Fruit fly (Drosophila melanogaster): ENCODE results near the gene Lsp1beta.

Gene Lsp1beta

DNA sequence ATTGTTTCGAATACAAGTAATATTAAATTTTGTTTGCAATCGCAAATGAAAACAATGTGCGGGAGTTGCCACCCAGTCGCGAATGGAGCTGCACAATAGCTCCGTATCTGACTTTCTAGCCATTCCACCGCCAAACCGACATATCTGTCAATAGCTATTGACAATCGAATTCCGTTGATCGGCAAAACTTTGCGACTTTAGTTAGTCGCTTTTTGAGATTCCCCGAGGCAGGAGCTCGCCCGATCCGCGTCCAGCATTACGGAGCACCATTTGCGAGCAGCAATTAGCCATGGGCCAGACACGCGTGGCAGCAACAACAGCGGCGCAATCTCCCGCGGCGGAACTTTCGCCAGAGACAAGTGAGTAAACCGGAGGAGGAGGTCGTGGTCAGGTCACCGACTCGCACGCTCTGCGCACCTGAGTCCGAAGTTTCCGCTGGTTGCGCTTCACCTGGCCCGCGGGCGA is 45.6 kb upstream of the Lsp1beta start, which contains the start of the genes CG4291 and kraken (continued):
- no peak for TF ChIP-seq Six4 (GFP tag; optimal IDR thresholded peaks at IDR 0.05)
- TF ChIP-seq Doc3 (GFP tag; IDR thresholded peaks at IDR 0.05; ENCODE audit: partially characterized antibody), result no peak
- peak; percentile 89 for TF ChIP-seq Rfx (GFP tag; IDR thresholded peaks at IDR 0.05)
- peak; percentile 68 for TF ChIP-seq Bgb (GFP tag; IDR thresholded peaks at IDR 0.05; ENCODE audit: partially characterized antibody)
- peak; percentile 78 for TF ChIP-seq CG11247 (GFP tag; IDR thresholded peaks at IDR 0.05)
- TF ChIP-seq CG4707 (GFP tag; optimal IDR thresholded peaks at IDR 0.05), result no peak
- TF ChIP-seq Neu2 (GFP tag; optimal IDR thresholded peaks at IDR 0.05; ENCODE audit: borderline replicate concordance), result no peak
- peak; percentile 82 for TF ChIP-seq CrebB (tag; optimal IDR thresholded peaks at IDR 0.05)
- TF ChIP-seq CG4617 (GFP tag; optimal IDR thresholded peaks at IDR 0.05; ENCODE audit: borderline replicate concordance), result peak; percentile 94
- TF ChIP-seq Ptx1 (GFP tag; IDR thresholded peaks at IDR 0.05), result peak; percentile 22; the same call in 1 of the 2 replicates
- peak; percentile 55 for TF ChIP-seq caup (GFP tag; optimal IDR thresholded peaks at IDR 0.05; ENCODE audit: severe bottlenecking)
- no peak for TF ChIP-seq Gsc (GFP tag; IDR thresholded peaks at IDR 0.05)
- TF ChIP-seq grau (tag; optimal IDR thresholded peaks at IDR 0.05), result peak; percentile 56
- TF ChIP-seq Atf3 (GFP tag; optimal IDR thresholded peaks at IDR 0.05), result peak; percentile 9
- TF ChIP-seq CG12155 (GFP tag; optimal IDR thresholded peaks at IDR 0.05), result peak; percentile 66
- no peak for TF ChIP-seq Rx (GFP tag; IDR thresholded peaks at IDR 0.05)
- TF ChIP-seq Side (GFP tag; optimal IDR thresholded peaks at IDR 0.05), result peak; percentile 9
- peak; percentile 68 for TF ChIP-seq Xbp1 (GFP tag; optimal IDR thresholded peaks at IDR 0.05)
- TF ChIP-seq exex (tag; optimal IDR thresholded peaks at IDR 0.05), result peak; percentile 70
- TF ChIP-seq CG10462 (GFP tag; optimal IDR thresholded peaks at IDR 0.05), result no peak
- TF ChIP-seq B-H1 (GFP tag; IDR thresholded peaks at IDR 0.05), result no peak; the same call in 2 of the 3 replicates
- no peak for TF ChIP-seq CG10431 (GFP tag; optimal IDR thresholded peaks at IDR 0.05)
- TF ChIP-seq CkIIα-i1 (GFP tag; IDR thresholded peaks at IDR 0.05), result no peak
- peak; percentile 88 for TF ChIP-seq CG15514 (GFP tag; optimal IDR thresholded peaks at IDR 0.05)
- TF ChIP-seq CG30020 (tag; optimal IDR thresholded peaks at IDR 0.05), result peak; percentile 27
- peak; percentile 78 for TF ChIP-seq CHES-1-like (GFP tag; optimal IDR thresholded peaks at IDR 0.05)
- peak; percentile 63; the same call in 1 of the 2 replicates for TF ChIP-seq ara (GFP tag; IDR thresholded peaks at IDR 0.05)
- TF ChIP-seq CG18619 (GFP tag; optimal IDR thresholded peaks at IDR 0.05), result no peak
- TF ChIP-seq lov (optimal IDR thresholded peaks at IDR 0.05), result no peak
- 0 out of 3 replicates have a peak, but pooled peaks have one; percentile 60 for TF ChIP-seq lov (GFP tag; IDR thresholded peaks at IDR 0.05)
- no peak for TF ChIP-seq D19B (GFP tag; optimal IDR thresholded peaks at IDR 0.05)
- no peak for TF ChIP-seq tll (GFP tag; optimal IDR thresholded peaks at IDR 0.05)
- TF ChIP-seq CG15601 (tag; optimal IDR thresholded peaks at IDR 0.05), result peak; percentile 93
- TF ChIP-seq CTCF (GFP tag; optimal IDR thresholded peaks at IDR 0.05), result peak; percentile 29
- peak; percentile 58 for TF ChIP-seq CG17912 (GFP tag; optimal IDR thresholded peaks at IDR 0.05)
- no peak for TF ChIP-seq pan (optimal IDR thresholded peaks at IDR 0.05)
- peak in 1 of 2 experiments; percentile 46 for TF ChIP-seq pan (GFP tag; optimal IDR thresholded peaks at IDR 0.05 in 1 of 2, IDR thresholded peaks at IDR 0.05 in 1 of 2)
- TF ChIP-seq CG4854 (GFP tag; optimal IDR thresholded peaks at IDR 0.05), result no peak
- TF ChIP-seq CG1602 (GFP tag; optimal IDR thresholded peaks at IDR 0.05), result peak; percentile 29
- TF ChIP-seq CG9437 (GFP tag; optimal IDR thresholded peaks at IDR 0.05), result peak; percentile 11
- TF ChIP-seq Dad (GFP tag; optimal IDR thresholded peaks at IDR 0.05), result peak; percentile 58
- no peak for TF ChIP-seq Dip2 (GFP tag; IDR thresholded peaks at IDR 0.05)
- TF ChIP-seq run (tag; optimal IDR thresholded peaks at IDR 0.05), result no peak
- TF ChIP-seq CG2129 (GFP tag; IDR thresholded peaks at IDR 0.05; ENCODE audit: partially characterized antibody), result no peak
- TF ChIP-seq Ets65A (GFP tag), result peak; percentile 92
- TF ChIP-seq Antp (GFP tag; optimal IDR thresholded peaks at IDR 0.05), result peak; percentile 74
- peak; percentile 20 for TF ChIP-seq Hr3 (GFP tag; optimal IDR thresholded peaks at IDR 0.05)
- TF ChIP-seq stwl (tag; optimal IDR thresholded peaks at IDR 0.05), result peak; percentile 50
- no peak for TF ChIP-seq C15 (GFP tag; IDR thresholded peaks at IDR 0.05)
- no peak for TF ChIP-seq CG8478 (optimal IDR thresholded peaks at IDR 0.05)
- peak; percentile 71; the same call in 2 of the 4 replicates for TF ChIP-seq Gug (GFP tag; IDR thresholded peaks at IDR 0.05)
- TF ChIP-seq wdn (GFP tag; IDR thresholded peaks at IDR 0.05), result peak; percentile 67

Data from whole organism, embryonic.